Fruit fly (Drosophila melanogaster) whole organism, prepupa: ENCODE measurements around the gene p24-1.
A peak's percentile ranks its signal among the peaks of the same experiment; 100 is the strongest.

ENCODE experiments used
- CG11294 ChIP-seq: fragments of 200-800 bp; sonication (Bioruptor generic); IDR thresholded peaks from 2 replicates; pipeline ENCODE4 v1.3.6; 2022; ENCODE audit warnings: missing biosample characterization, missing genetic modification characterization
- CG11762 ChIP-seq: fragments of 200-800 bp; sonication (Bioruptor generic); optimal IDR thresholded peaks from 3 replicates; lab custom pipeline; 2016; ENCODE audit warnings: missing biosample characterization, missing genetic modification characterization; ENCODE audit not compliant: insufficient read depth
- CG15336 ChIP-seq: fragments of 200-800 bp; sonication (Bioruptor generic); IDR thresholded peaks from 2 replicates; pipeline ENCODE4 v1.3.6; 2022; ENCODE audit warnings: missing biosample characterization, missing genetic modification characterization
- CG31627 ChIP-seq: fragments of 200-800 bp; sonication (Bioruptor generic); optimal IDR thresholded peaks from 3 replicates; lab custom pipeline; 2016; ENCODE audit warnings: missing biosample characterization, missing genetic modification characterization
- CG6854 ChIP-seq: fragments of 200-800 bp; sonication (Bioruptor generic); optimal IDR thresholded peaks from 2 replicates; lab custom pipeline; 2017; ENCODE audit warnings: missing biosample characterization, mild to moderate bottlenecking, missing genetic modification characterization
- Eip75B ChIP-seq: fragments of 200-800 bp; sonication (Bioruptor generic); optimal IDR thresholded peaks from 3 replicates; lab custom pipeline; 2016; ENCODE audit warnings: missing biosample characterization, missing genetic modification characterization
- Ets21C ChIP-seq: fragments of 200-800 bp; sonication (Bioruptor generic); optimal IDR thresholded peaks from 3 replicates; lab custom pipeline; 2016; ENCODE audit warnings: missing biosample characterization, missing genetic modification characterization
- Gug ChIP-seq: fragments of 200-800 bp; sonication (Bioruptor generic); IDR thresholded peaks from 2 replicates; pipeline ENCODE4 v1.3.6; 2022; ENCODE audit warnings: missing biosample characterization, missing genetic modification characterization
- OdsH ChIP-seq: fragments of 200-800 bp; sonication (Bioruptor generic); optimal IDR thresholded peaks from 3 replicates; lab custom pipeline; 2016; ENCODE audit warnings: missing biosample characterization, missing genetic modification characterization
- Sox102F ChIP-seq: fragments of 200-800 bp; sonication (Bioruptor generic); optimal IDR thresholded peaks from 2 replicates; lab custom pipeline; 2016; ENCODE audit warnings: missing biosample characterization, mild to moderate bottlenecking, missing genetic modification characterization
- Sox14 ChIP-seq: fragments of 200-800 bp; sonication (Bioruptor generic); optimal IDR thresholded peaks from 3 replicates; lab custom pipeline; 2016; ENCODE audit warnings: missing biosample characterization, missing genetic modification characterization
- cyc ChIP-seq: fragments of 200-800 bp; sonication (Bioruptor generic); optimal IDR thresholded peaks from 3 replicates; lab custom pipeline; 2016; ENCODE audit warnings: missing biosample characterization, missing genetic modification characterization
- pdm3 ChIP-seq: fragments of 200-800 bp; sonication (Bioruptor generic); optimal IDR thresholded peaks from 3 replicates; lab custom pipeline; 2016; ENCODE audit warnings: missing biosample characterization, missing genetic modification characterization
- salr ChIP-seq, 2 experiments: fragments of 200-800 bp; sonication (Bioruptor generic); optimal IDR thresholded peaks; 3 replicates each; lab custom pipeline; 2016 to 2018; ENCODE audit warnings: missing biosample characterization in 2 of 2, missing genetic modification characterization in 2 of 2, mild to moderate bottlenecking in 1 of 2
- spab ChIP-seq: fragments of 200-800 bp; sonication (Bioruptor generic); optimal IDR thresholded peaks from 2 replicates; lab custom pipeline; 2017; ENCODE audit warnings: missing biosample characterization, mild to moderate bottlenecking, missing genetic modification characterization, missing genetic modification reagents
- vri ChIP-seq: fragments of 200-800 bp; sonication (Bioruptor generic); optimal IDR thresholded peaks from 3 replicates; lab custom pipeline; 2016; ENCODE audit warnings: missing biosample characterization, mild to moderate bottlenecking, missing genetic modification characterization

The p24-1 gene

dm6 chrX:11805066-11805766 lies 47.1 kb downstream of the p24-1 start (continued):
- TF ChIP-seq CG15336 (GFP tag; lab: Robert Waterston, UW) = no peak
- TF ChIP-seq Ets21C (GFP tag; lab: Kevin White, UChicago) = no peak
- TF ChIP-seq salr (GFP tag; optimal IDR thresholded peaks at IDR 0.05; lab: Kevin White, UChicago) = no peak
- TF ChIP-seq vri (GFP tag; lab: Kevin White, UChicago) = no peak
- no peak for TF ChIP-seq spab (GFP tag; lab: Kevin White, UChicago)
- TF ChIP-seq CG6854 (GFP tag; lab: Kevin White, UChicago) = peak; percentile 76
- TF ChIP-seq cyc (GFP tag; lab: Kevin White, UChicago) = no peak
- TF ChIP-seq CG31627 = no peak
- TF ChIP-seq Gug = no peak
- TF ChIP-seq Sox102F = peak; percentile 4
- no peak for TF ChIP-seq OdsH (GFP tag; lab: Kevin White, UChicago)
- TF ChIP-seq CG11762 (GFP tag; lab: Kevin White, UChicago) = no peak
- no peak for TF ChIP-seq pdm3
- no peak for TF ChIP-seq Sox14
- TF ChIP-seq CG11294 = no peak
- TF ChIP-seq Eip75B (GFP tag; lab: Kevin White, UChicago) = no peak
